Fruit fly (Drosophila melanogaster): Measurements from ENCODE around the gene Aven.

The Aven gene

dm6 chrX:12583870-12584390 lies 45.5 kb downstream of the Aven start (continued):
- TF ChIP-seq CG2129 (GFP tag; IDR thresholded peaks at IDR 0.05; ENCODE audit: partially characterized antibody), result no peak
- TF ChIP-seq CG7786 (GFP tag; optimal IDR thresholded peaks at IDR 0.05), result no peak
- TF ChIP-seq C15 (GFP tag; IDR thresholded peaks at IDR 0.05), result no peak
- no peak for TF ChIP-seq usp (GFP tag; optimal IDR thresholded peaks at IDR 0.05)
- no peak for TF ChIP-seq bab2 (GFP tag; optimal IDR thresholded peaks at IDR 0.05)
- no peak for TF ChIP-seq wdn (GFP tag; IDR thresholded peaks at IDR 0.05)
- no peak for TF ChIP-seq shn (GFP tag; optimal IDR thresholded peaks at IDR 0.05)
- no peak for TF ChIP-seq CG2889 (GFP tag; IDR thresholded peaks at IDR 0.05)
- no peak for TF ChIP-seq lmd (GFP tag; IDR thresholded peaks at IDR 0.05)
- peak; percentile 60 for TF ChIP-seq CG18599 (GFP tag; optimal IDR thresholded peaks at IDR 0.05)
- TF ChIP-seq Ravus (GFP tag; IDR thresholded peaks at IDR 0.05), result no peak
- TF ChIP-seq NK7.1 (GFP tag; optimal IDR thresholded peaks at IDR 0.05), result no peak
- no peak for TF ChIP-seq vnd (GFP tag; IDR thresholded peaks at IDR 0.05; ENCODE audit: partially characterized antibody)
- no peak for TF ChIP-seq slou (GFP tag; optimal IDR thresholded peaks at IDR 0.05)
- TF ChIP-seq CG16779 (GFP tag; IDR thresholded peaks at IDR 0.05), result no peak
- no peak for TF ChIP-seq fd64A (GFP tag; optimal IDR thresholded peaks at IDR 0.05)
- TF ChIP-seq CG13296 (GFP tag; optimal IDR thresholded peaks at IDR 0.05), result no peak
- TF ChIP-seq sens (GFP tag), result peak; percentile 66
- no peak for TF ChIP-seq jigr1 (GFP tag; IDR thresholded peaks at IDR 0.05)
- TF ChIP-seq Sry-δ (GFP tag; optimal IDR thresholded peaks at IDR 0.05), result no peak
- TF ChIP-seq Hr3 (GFP tag; optimal IDR thresholded peaks at IDR 0.05), result no peak
- no peak for TF ChIP-seq CG11456 (GFP tag; IDR thresholded peaks at IDR 0.05)
- no peak for TF ChIP-seq Dbx (GFP tag; IDR thresholded peaks at IDR 0.05)
- TF ChIP-seq CG11723 (GFP tag; optimal IDR thresholded peaks at IDR 0.05), result no peak
- TF ChIP-seq CG6813 (GFP tag; optimal IDR thresholded peaks at IDR 0.05), result no peak
- no peak for TF ChIP-seq kay (GFP tag; optimal IDR thresholded peaks at IDR 0.05)
- peak; percentile 30 for TF ChIP-seq gem (tag; optimal IDR thresholded peaks at IDR 0.05)
- no peak for TF ChIP-seq Bdp1 (GFP tag; optimal IDR thresholded peaks at IDR 0.05)
- no peak for TF ChIP-seq Hr51 (GFP tag; optimal IDR thresholded peaks at IDR 0.05)
- peak; percentile 49 for TF ChIP-seq lab (GFP tag; optimal IDR thresholded peaks at IDR 0.05)
- TF ChIP-seq CG15269 (tag; optimal IDR thresholded peaks at IDR 0.05), result no peak
- TF ChIP-seq D19B (GFP tag; optimal IDR thresholded peaks at IDR 0.05), result no peak
- TF ChIP-seq CG17612 (GFP tag; IDR thresholded peaks at IDR 0.05), result no peak
- no peak for TF ChIP-seq CG4404 (GFP tag; IDR thresholded peaks at IDR 0.05)
- no peak for TF ChIP-seq Atf-2 (GFP tag; optimal IDR thresholded peaks at IDR 0.05)
- no peak for TF ChIP-seq Ets97D (GFP tag; optimal IDR thresholded peaks at IDR 0.05)
- no peak for TF ChIP-seq CG10565 (GFP tag; optimal IDR thresholded peaks at IDR 0.05)
- no peak for TF ChIP-seq CG14860 (GFP tag; IDR thresholded peaks at IDR 0.05; ENCODE audit: partially characterized antibody)
- no peak for TF ChIP-seq CG17186 (GFP tag; optimal IDR thresholded peaks at IDR 0.05)
- no peak for TF ChIP-seq Hey (tag; optimal IDR thresholded peaks at IDR 0.05)
- no peak for TF ChIP-seq Asciz (GFP tag; optimal IDR thresholded peaks at IDR 0.05)
- TF ChIP-seq CG13894 (tag; optimal IDR thresholded peaks at IDR 0.05), result peak; percentile 25
- no peak for TF ChIP-seq BEAF-32 (GFP tag; optimal IDR thresholded peaks at IDR 0.05)
- no peak for TF ChIP-seq sug (tag; optimal IDR thresholded peaks at IDR 0.05)
- TF ChIP-seq CG7963 (GFP tag; IDR thresholded peaks at IDR 0.05; ENCODE audit: partially characterized antibody), result no peak
- TF ChIP-seq sd (tag; optimal IDR thresholded peaks at IDR 0.05), result no peak
- no peak for TF ChIP-seq CG10462 (GFP tag; optimal IDR thresholded peaks at IDR 0.05)
- TF ChIP-seq Med (GFP tag), result peak; percentile 67
- TF ChIP-seq CG8359 (GFP tag; optimal IDR thresholded peaks at IDR 0.05; ENCODE audit: borderline replicate concordance), result no peak
- TF ChIP-seq pfk (GFP tag; optimal IDR thresholded peaks at IDR 0.05), result no peak
- TF ChIP-seq CG14667 (GFP tag; IDR thresholded peaks at IDR 0.05), result no peak
